Worm (Caenorhabditis elegans) whole organism, early embryonic: ENCODE measurements around the gene clec-171.
A peak's percentile ranks its signal among the peaks of the same experiment; 100 is the strongest.

Experiments
- aly-1 ChIP-seq: sonication (generic microtip); optimal IDR thresholded peaks from 2 replicates; lab custom pipeline; 2016; ENCODE audit warnings: missing genetic modification characterization, missing compliant biosample characterization
- ama-1 ChIP-seq: fragments of 150-350 bp; optimal IDR thresholded peaks from 2 replicates; lab custom pipeline; 2014
- ceh-13 ChIP-seq: fragments of 200-800 bp; sonication (Bioruptor generic); optimal IDR thresholded peaks from 2 replicates; lab custom pipeline; 2018; ENCODE audit warnings: mild to moderate bottlenecking, missing genetic modification characterization, missing compliant biosample characterization
- flt-1 ChIP-seq: fragments of 200-800 bp; sonication (Bioruptor generic); IDR thresholded peaks from 2 replicates; pipeline ENCODE4 v1.3.6; 2022; ENCODE audit warnings: missing genetic modification characterization, missing compliant biosample characterization
- hmbx-1 ChIP-seq: sonication (generic microtip); optimal IDR thresholded peaks from 2 replicates; lab custom pipeline; 2016; ENCODE audit warnings: mild to moderate bottlenecking, missing genetic modification characterization, missing compliant biosample characterization
- tra-4 ChIP-seq: sonication (generic microtip); optimal IDR thresholded peaks from 2 replicates; lab custom pipeline; 2017; ENCODE audit warnings: missing genetic modification characterization, missing compliant biosample characterization

- TF ChIP-seq hmbx-1, result peak; percentile 25
- TF ChIP-seq ama-1 (lab: Kevin White, UChicago), result no peak
- peak; percentile 53 for TF ChIP-seq ceh-13 (GFP tag; lab: Kevin White, UChicago)
- peak; percentile 40 for TF ChIP-seq aly-1 (tag; lab: Kevin White, UChicago)
- TF ChIP-seq flt-1 (GFP tag; lab: Robert Waterston, UW), result peak; percentile 90
- no peak for TF ChIP-seq tra-4
Observed at ce11 chrIV:1388079-1388478, 39.1 kb downstream of the clec-171 start.
